Fruit fly (Drosophila melanogaster): ENCODE results near the gene CG13358.

dm6 chrX:769639-770124 lies 35.0 kb downstream of the CG13358 start, which contains the start of gene fz3:
- no peak for TF ChIP-seq insv (optimal IDR thresholded peaks at IDR 0.05)
- TF ChIP-seq h (optimal IDR thresholded peaks at IDR 0.05) = no peak
- no peak for TF ChIP-seq ttk (optimal IDR thresholded peaks at IDR 0.05)

All from Kc167 (cell line).